Worm (Caenorhabditis elegans): Measurements from ENCODE around the gene tbx-8.

ce11 chrIII:10333961-10334542 lies 13.1 kb upstream of the tbx-8 start, which contains the start of the genes jmjd-4 and mev-1:
- no peak for TF ChIP-seq klf-2 (GFP tag; conservative IDR thresholded peaks at IDR 0.05)
- no peak for TF ChIP-seq tab-1 (GFP tag; IDR thresholded peaks at IDR 0.05)

Measured in whole organism, midembryonic.